Worm (Caenorhabditis elegans): ENCODE data around the gene F19B6.1.

Gene F19B6.1

DNA sequence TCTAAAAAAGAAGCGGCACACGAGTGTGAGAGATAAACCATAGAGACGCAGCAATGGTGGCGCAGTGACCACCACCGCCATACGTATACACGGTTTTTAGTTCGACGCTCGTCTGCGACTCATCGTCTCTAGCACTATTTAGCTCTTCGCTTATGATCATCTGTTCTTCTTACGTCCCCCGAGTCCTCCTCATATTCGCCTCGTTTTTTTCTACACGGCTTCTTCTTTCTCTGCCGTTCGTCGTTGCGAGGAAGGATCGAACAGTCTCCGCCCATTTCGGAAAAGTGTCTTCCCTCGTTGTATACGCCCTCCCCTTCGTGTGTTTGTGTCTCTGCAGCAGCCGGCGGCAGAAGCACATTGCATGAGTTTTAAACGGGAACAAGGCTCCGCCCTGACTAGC is 29.1 kb upstream of the F19B6.1 start (continued):
- TF ChIP-seq fkh-10 (GFP tag; optimal IDR thresholded peaks at IDR 0.05), result peak; percentile 35
- no peak for TF ChIP-seq snpc-4 (tag; optimal IDR thresholded peaks at IDR 0.05)
- no peak for TF ChIP-seq mes-2 (tag; optimal IDR thresholded peaks at IDR 0.05; ENCODE audit: poor library complexity, severe bottlenecking)
- TF ChIP-seq nhr-6 (tag; optimal IDR thresholded peaks at IDR 0.05), result no peak
- no peak for TF ChIP-seq php-3 (GFP tag; IDR thresholded peaks at IDR 0.05)
- TF ChIP-seq dmd-6 (GFP tag; IDR thresholded peaks at IDR 0.05), result 0 out of 2 replicates have a peak, but pooled peaks have one; percentile 6
- no peak for TF ChIP-seq mdt-29 (GFP tag; IDR thresholded peaks at IDR 0.05)
- no peak for TF ChIP-seq ctbp-1 (GFP tag; IDR thresholded peaks at IDR 0.05)
- no peak for TF ChIP-seq Y105C5A.15 (GFP tag; IDR thresholded peaks at IDR 0.05)
- no peak for TF ChIP-seq daf-19 (GFP tag; conservative IDR thresholded peaks at IDR 0.05)
- no peak for TF ChIP-seq ceh-28 (tag; optimal IDR thresholded peaks at IDR 0.05)
- no peak for TF ChIP-seq tag-97 (GFP tag; IDR thresholded peaks at IDR 0.05)
- TF ChIP-seq Y75B8A.6 (GFP tag; IDR thresholded peaks at IDR 0.05), result no peak
- no peak for TF ChIP-seq ceh-44 (GFP tag; IDR thresholded peaks at IDR 0.05)
- TF ChIP-seq egl-27 (tag; optimal IDR thresholded peaks at IDR 0.05), result no peak
- no peak for TF ChIP-seq ces-1 (GFP tag; optimal IDR thresholded peaks at IDR 0.05)
- no peak for TF ChIP-seq lir-3 (tag; optimal IDR thresholded peaks at IDR 0.05)
- TF ChIP-seq lim-7 (GFP tag; IDR thresholded peaks at IDR 0.05), result no peak
- TF ChIP-seq sdz-12 (GFP tag; optimal IDR thresholded peaks at IDR 0.05), result no peak
- peak; percentile 31 to 34 for TF ChIP-seq lsy-2 (tag; optimal IDR thresholded peaks at IDR 0.05)
- TF ChIP-seq zip-11 (GFP tag; IDR thresholded peaks at IDR 0.05), result no peak
- TF ChIP-seq mdl-1 (tag; optimal IDR thresholded peaks at IDR 0.05), result peak in 1 of 2 experiments; percentile 38
- TF ChIP-seq nhr-10 (tag; optimal IDR thresholded peaks at IDR 0.05), result no peak
- peak; percentile 43 for TF ChIP-seq hlh-30 (tag; optimal IDR thresholded peaks at IDR 0.05; ENCODE audit: insufficient read depth)
- TF ChIP-seq rbr-2 (tag; optimal IDR thresholded peaks at IDR 0.05), result peak; percentile 18
- TF ChIP-seq ZK546.5 (tag; optimal IDR thresholded peaks at IDR 0.05), result no peak
- TF ChIP-seq hmg-1.1 (GFP tag; IDR thresholded peaks at IDR 0.05), result peak; percentile 56; the same call in 1 of the 2 replicates
- TF ChIP-seq hlh-11 (tag; optimal IDR thresholded peaks at IDR 0.05), result peak; percentile 68
- TF ChIP-seq nhr-28 (tag; optimal IDR thresholded peaks at IDR 0.05), result no peak
- TF ChIP-seq madf-9 (GFP tag; conservative IDR thresholded peaks at IDR 0.05), result no peak
- TF ChIP-seq unc-130 (GFP tag; optimal IDR thresholded peaks at IDR 0.05), result no peak
- TF ChIP-seq D1046.2 (GFP tag; IDR thresholded peaks at IDR 0.05), result no peak
- TF ChIP-seq ama-1 (optimal IDR thresholded peaks at IDR 0.05), result no peak
- no peak for TF ChIP-seq lin-13 (GFP tag; optimal IDR thresholded peaks at IDR 0.05)
- no peak for TF ChIP-seq spr-1 (tag; optimal IDR thresholded peaks at IDR 0.05)
- TF ChIP-seq T26A8.4 (GFP tag; IDR thresholded peaks at IDR 0.05), result no peak; the same call in 1 of the 2 replicates

- TF ChIP-seq lsy-2 (tag; optimal IDR thresholded peaks at IDR 0.05), result peak; percentile 25 to 89
- no peak for TF ChIP-seq nhr-41 (GFP tag; IDR thresholded peaks at IDR 0.05)
- TF ChIP-seq php-3 (GFP tag; IDR thresholded peaks at IDR 0.05), result no peak
- TF ChIP-seq set-16 (GFP tag; IDR thresholded peaks at IDR 0.05), result no peak
- no peak for TF ChIP-seq saeg-2 (GFP tag; IDR thresholded peaks at IDR 0.05)
- TF ChIP-seq dmd-6 (GFP tag; IDR thresholded peaks at IDR 0.05), result peak; percentile 42
- no peak for TF ChIP-seq nhr-48 (tag; optimal IDR thresholded peaks at IDR 0.05)
- TF ChIP-seq aha-1 (tag), result peak; percentile 91
- peak in 1 of 2 experiments; percentile 65 for TF ChIP-seq ZK546.5 (tag; optimal IDR thresholded peaks at IDR 0.05)
- no peak for TF ChIP-seq F37D6.2 (tag; optimal IDR thresholded peaks at IDR 0.05)
- TF ChIP-seq jun-1 (tag; optimal IDR thresholded peaks at IDR 0.05), result no peak
- TF ChIP-seq daf-12 (tag; optimal IDR thresholded peaks at IDR 0.05), result no peak
- no peak for TF ChIP-seq egl-27 (tag; optimal IDR thresholded peaks at IDR 0.05)
- peak; percentile 59 for TF ChIP-seq hmg-1.1 (GFP tag; IDR thresholded peaks at IDR 0.05)
- no peak for TF ChIP-seq nhr-102 (tag; optimal IDR thresholded peaks at IDR 0.05)
- TF ChIP-seq Y75B8A.6 (GFP tag; IDR thresholded peaks at IDR 0.05), result no peak
- no peak for TF ChIP-seq unc-39 (tag; optimal IDR thresholded peaks at IDR 0.05)
- TF ChIP-seq lin-13 (GFP tag; optimal IDR thresholded peaks at IDR 0.05), result peak; percentile 8
- no peak for TF ChIP-seq unc-130 (GFP tag; optimal IDR thresholded peaks at IDR 0.05)
- TF ChIP-seq daf-8 (GFP tag; IDR thresholded peaks at IDR 0.05), result no peak
- TF ChIP-seq mxl-3 (GFP tag; optimal IDR thresholded peaks at IDR 0.05), result peak; percentile 47
- 0 out of 2 replicates have a peak, but pooled peaks have one; percentile 8 for TF ChIP-seq ceh-44 (GFP tag; IDR thresholded peaks at IDR 0.05)
- TF ChIP-seq nhr-10 (tag; optimal IDR thresholded peaks at IDR 0.05), result no peak
- no peak for TF ChIP-seq ctbp-1 (GFP tag; IDR thresholded peaks at IDR 0.05)
- TF ChIP-seq vab-7 (GFP tag; IDR thresholded peaks at IDR 0.05), result no peak
- no peak for TF ChIP-seq zip-2 (tag; optimal IDR thresholded peaks at IDR 0.05)
- peak; percentile 26 for TF ChIP-seq hlh-11 (tag; optimal IDR thresholded peaks at IDR 0.05)
Observed at ce11 chrIV:12361392-12362092, 25.7 kb upstream of the F19B6.1 start, which contains the start of the genes ccr-4 and ZC518.8. ccr-4 (plus strand) TSS chrIV:12361542. ZC518.8 (minus strand) TSS chrIV:12361908.

Data from whole organism, L4 larva.